Worm (Caenorhabditis elegans) whole organism, early embryonic: ENCODE data around the gene msp-113.
"Not testable (repeated sequence)": the region's sequence is repeated elsewhere in the genome, so short reads cannot be mapped to it uniquely, and the experiment has no call there.

ENCODE experiments used
- B0310.2 ChIP-seq: sonication (generic microtip); optimal IDR thresholded peaks from 2 replicates; lab custom pipeline; 2016; ENCODE audit warnings: mild to moderate bottlenecking, missing genetic modification characterization, missing compliant biosample characterization
- F13C5.2 ChIP-seq: sonication (generic microtip); optimal IDR thresholded peaks from 2 replicates; lab custom pipeline; 2017; ENCODE audit warnings: mild to moderate bottlenecking, missing genetic modification characterization, inconsistent platforms, missing compliant biosample characterization
- aly-1 ChIP-seq: sonication (generic microtip); optimal IDR thresholded peaks from 2 replicates; lab custom pipeline; 2016; ENCODE audit warnings: missing genetic modification characterization, missing compliant biosample characterization
- ama-1 ChIP-seq: fragments of 150-350 bp; optimal IDR thresholded peaks from 2 replicates; lab custom pipeline; 2014
- ceh-13 ChIP-seq: fragments of 200-800 bp; sonication (Bioruptor generic); optimal IDR thresholded peaks from 2 replicates; lab custom pipeline; 2018; ENCODE audit warnings: mild to moderate bottlenecking, missing genetic modification characterization, missing compliant biosample characterization
- ceh-36 ChIP-seq: sonication (generic microtip); optimal IDR thresholded peaks from 2 replicates; lab custom pipeline; 2016; ENCODE audit warnings: missing genetic modification characterization, inconsistent platforms, missing compliant biosample characterization
- ets-7 ChIP-seq: sonication (generic microtip); optimal IDR thresholded peaks from 2 replicates; lab custom pipeline; 2016; ENCODE audit warnings: missing genotype, missing genetic modification characterization, missing compliant biosample characterization
- flt-1 ChIP-seq: fragments of 200-800 bp; sonication (Bioruptor generic); IDR thresholded peaks from 2 replicates; pipeline ENCODE4 v1.3.6; 2022; ENCODE audit warnings: missing genetic modification characterization, missing compliant biosample characterization
- hmbx-1 ChIP-seq: sonication (generic microtip); optimal IDR thresholded peaks from 2 replicates; lab custom pipeline; 2016; ENCODE audit warnings: mild to moderate bottlenecking, missing genetic modification characterization, missing compliant biosample characterization
- hmg-4 ChIP-seq: fragments of 200-800 bp; sonication (Bioruptor generic); optimal IDR thresholded peaks from 2 replicates; lab custom pipeline; 2018; ENCODE audit warnings: mild to moderate bottlenecking, missing genetic modification characterization, missing compliant biosample characterization
- hnd-1 ChIP-seq: sonication (generic microtip); optimal IDR thresholded peaks from 2 replicates; lab custom pipeline; 2016; ENCODE audit warnings: missing genetic modification characterization, missing compliant biosample characterization
- pes-1 ChIP-seq: fragments of 200-800 bp; sonication (Bioruptor generic); IDR thresholded peaks from 2 replicates; pipeline ENCODE4 v1.3.6; 2022; ENCODE audit warnings: missing genetic modification reagents, missing genetic modification characterization, missing compliant biosample characterization
- scrt-1 ChIP-seq: fragments of 200-800 bp; sonication (Bioruptor generic); IDR thresholded peaks from 2 replicates; pipeline ENCODE4 v1.3.6; 2022; ENCODE audit warnings: missing genetic modification characterization, missing compliant biosample characterization
- sea-1 ChIP-seq: fragments of 200-800 bp; sonication (Bioruptor generic); conservative IDR thresholded peaks from 2 replicates; pipeline ENCODE4 v1.3.6; 2022; ENCODE audit warnings: missing genetic modification characterization, missing compliant biosample characterization
- tbx-11 ChIP-seq: fragments of 200-800 bp; sonication (Bioruptor generic); IDR thresholded peaks from 2 replicates; pipeline ENCODE4 v1.3.6; 2022; ENCODE audit warnings: missing genetic modification characterization, missing compliant biosample characterization
- tbx-37 ChIP-seq: fragments of 200-800 bp; sonication (Bioruptor generic); conservative IDR thresholded peaks from 2 replicates; pipeline ENCODE4 v1.3.6; 2022; ENCODE audit warnings: missing genetic modification reagents, missing genetic modification characterization, missing compliant biosample characterization
- tra-4 ChIP-seq: sonication (generic microtip); optimal IDR thresholded peaks from 2 replicates; lab custom pipeline; 2017; ENCODE audit warnings: missing genetic modification characterization, missing compliant biosample characterization

The msp-113 gene

ce11 chrIV:5297436-5298012 lies at the start of gene msp-113, which contains the start of gene ZK354.6:
TSS of gene msp-113 (plus strand) at chrIV:5297962.
TSS of gene ZK354.6 (minus strand) at chrIV:5297536.
- no peak for TF ChIP-seq B0310.2 (tag; lab: Kevin White, UChicago)
- TF ChIP-seq ceh-13 (GFP tag; lab: Kevin White, UChicago) = no peak
- TF ChIP-seq F13C5.2 (tag; lab: Kevin White, UChicago) = no peak
- no peak for TF ChIP-seq tbx-11
- TF ChIP-seq tra-4 = no peak
- no peak for TF ChIP-seq hmbx-1 (tag; lab: Kevin White, UChicago)
- no peak for TF ChIP-seq hnd-1 (tag; lab: Kevin White, UChicago)
- TF ChIP-seq ets-7 (tag; lab: Kevin White, UChicago) = no peak
- TF ChIP-seq flt-1 (GFP tag; lab: Robert Waterston, UW) = no peak
- no peak for TF ChIP-seq pes-1 (GFP tag; lab: Robert Waterston, UW)
- no peak for TF ChIP-seq tbx-37
- no peak for TF ChIP-seq ama-1 (lab: Kevin White, UChicago)
- no peak for TF ChIP-seq scrt-1 (GFP tag; lab: Robert Waterston, UW)
- no peak for TF ChIP-seq aly-1
- TF ChIP-seq hmg-4 (GFP tag; lab: Kevin White, UChicago) = no peak
- no peak for TF ChIP-seq ceh-36 (tag; lab: Kevin White, UChicago)

- not testable (repeated sequence) for TF ChIP-seq ama-1 (lab: Kevin White, UChicago); hmbx-1 (tag; lab: Kevin White, UChicago); F13C5.2 (tag; lab: Kevin White, UChicago)
Observed at ce11 chrIV:5254678-5255077, 43.1 kb upstream of the msp-113 start, which contains the start of gene F36H12.10. TSS of gene F36H12.10 (minus strand) at chrIV:5254778.

DNA sequence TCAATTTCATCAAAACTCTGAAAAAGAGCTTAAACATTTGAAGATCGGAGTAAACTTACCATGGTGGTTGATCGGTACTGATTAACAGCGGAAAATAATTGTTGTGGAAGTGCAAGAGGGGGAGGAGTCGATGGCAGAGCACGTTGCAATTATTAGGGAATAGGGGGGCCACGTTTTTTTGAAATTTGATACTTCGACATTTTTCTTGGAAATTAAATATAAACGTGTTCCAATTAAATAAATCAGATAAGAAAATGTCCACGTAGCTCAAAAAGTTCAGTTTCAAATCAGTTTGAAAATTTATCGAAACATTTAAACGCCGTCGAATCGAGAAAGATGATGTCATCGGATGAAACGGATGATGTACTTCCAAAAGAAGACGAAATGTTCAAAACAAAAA lies 41.0 kb upstream of the msp-113 start, which contains the start of gene F36H12.9:
TSS of gene F36H12.9 (plus strand) at position 301 of the 400 bp plus-strand sequence.
- not testable (repeated sequence) for TF ChIP-seq pes-1 (GFP tag; lab: Robert Waterston, UW); sea-1 (GFP tag; lab: Robert Waterston, UW); ama-1 (lab: Kevin White, UChicago)

ce11 chrIV:5258385-5258784 lies 39.4 kb upstream of the msp-113 start, which contains the start of gene ttbk-2.1:
TSS of gene ttbk-2.1 (plus strand) at chrIV:5258685.
- not testable (repeated sequence) for TF ChIP-seq hmbx-1 (tag; lab: Kevin White, UChicago); flt-1 (GFP tag; lab: Robert Waterston, UW); ceh-36 (tag; lab: Kevin White, UChicago)

DNA sequence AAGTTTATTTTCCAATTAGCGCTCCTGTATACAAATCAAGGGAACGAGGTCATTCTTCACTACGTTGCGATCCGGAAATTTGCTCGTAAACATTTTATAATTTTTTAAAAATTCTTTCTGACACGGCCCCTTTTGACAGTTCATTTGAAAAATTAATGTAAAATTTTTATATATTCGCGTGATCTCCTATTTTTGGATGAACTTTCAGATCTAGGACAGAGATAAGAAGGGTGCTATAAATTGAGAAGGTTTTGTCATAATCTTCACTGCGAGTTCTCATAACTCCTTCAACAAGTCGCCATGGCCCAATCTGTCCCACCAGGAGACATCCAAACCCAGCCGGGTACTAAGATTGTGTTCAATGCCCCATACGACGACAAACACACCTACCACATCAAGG lies 37.5 kb upstream of the msp-113 start, which contains the start of gene msp-19:
TSS of gene msp-19 (plus strand) at position 301 of the 400 bp plus-strand sequence.
- not testable (repeated sequence) for TF ChIP-seq tra-4; hnd-1 (tag; lab: Kevin White, UChicago); ceh-36 (tag; lab: Kevin White, UChicago)

- TF ChIP-seq hmg-4 (GFP tag; lab: Kevin White, UChicago) (no peak), flt-1 (GFP tag; lab: Robert Waterston, UW) (no peak), aly-1 (no peak), sea-1 (GFP tag; lab: Robert Waterston, UW) (no peak), ets-7 (tag; lab: Kevin White, UChicago) (no peak), tra-4 (no peak), ceh-36 (tag; lab: Kevin White, UChicago) (no peak), tbx-11 (no peak), ceh-13 (GFP tag; lab: Kevin White, UChicago) (no peak)
Observed at ce11 chrIV:5266474-5266873, 31.3 kb upstream of the msp-113 start, which contains the start of gene F36H12.5. TSS of gene F36H12.5 (plus strand) at chrIV:5266774.

- TF ChIP-seq sea-1 (GFP tag; lab: Robert Waterston, UW) (no peak), tra-4 (no peak), tbx-11 (no peak), scrt-1 (GFP tag; lab: Robert Waterston, UW) (no peak), hnd-1 (tag; lab: Kevin White, UChicago) (no peak), B0310.2 (tag; lab: Kevin White, UChicago) (no peak)
Observed at ce11 chrIV:5268803-5269202, 29.0 kb upstream of the msp-113 start, which contains the start of gene F36H12.4. TSS of gene F36H12.4 (plus strand) at chrIV:5269103.

DNA sequence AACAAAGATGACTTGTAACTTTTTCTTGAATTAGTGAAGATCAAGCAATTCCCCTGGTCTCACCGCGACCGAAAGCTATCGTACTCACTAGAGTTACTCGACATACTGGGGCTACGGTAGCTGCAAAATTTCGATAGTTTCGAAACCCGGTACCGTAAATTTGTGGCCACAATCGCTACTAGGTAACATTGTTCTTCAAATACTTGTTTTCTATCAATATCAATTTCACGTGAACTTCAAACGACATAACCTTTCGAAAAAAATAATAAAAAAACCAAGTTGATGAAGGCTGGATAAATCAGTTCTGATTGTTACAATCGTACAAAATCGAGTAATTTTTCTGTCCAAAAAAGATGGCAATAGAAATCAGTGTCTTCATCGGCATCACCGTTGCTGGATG lies 25.2 kb upstream of the msp-113 start, which contains the start of gene F36H12.3:
TSS of gene F36H12.3 (plus strand) at position 301 of the 400 bp plus-strand sequence.
- no peak for TF ChIP-seq ets-7 (tag; lab: Kevin White, UChicago)
- no peak for TF ChIP-seq B0310.2 (tag; lab: Kevin White, UChicago)
- no peak for TF ChIP-seq hmbx-1 (tag; lab: Kevin White, UChicago)
- no peak for TF ChIP-seq tbx-37
- no peak for TF ChIP-seq sea-1 (GFP tag; lab: Robert Waterston, UW)
- no peak for TF ChIP-seq pes-1 (GFP tag; lab: Robert Waterston, UW)
- no peak for TF ChIP-seq hmg-4 (GFP tag; lab: Kevin White, UChicago)
- TF ChIP-seq tbx-11 = no peak
- TF ChIP-seq ceh-13 (GFP tag; lab: Kevin White, UChicago) = no peak
- TF ChIP-seq tra-4 = no peak
- no peak for TF ChIP-seq flt-1 (GFP tag; lab: Robert Waterston, UW)
- TF ChIP-seq scrt-1 (GFP tag; lab: Robert Waterston, UW) = no peak
- TF ChIP-seq ama-1 (lab: Kevin White, UChicago) = no peak
- TF ChIP-seq F13C5.2 (tag; lab: Kevin White, UChicago) = no peak
